Fruit fly (Drosophila melanogaster) whole organism, embryonic: Measurements from ENCODE around the gene Hez.

Experiments used
- Adf1 ChIP-seq: fragments of 200-800 bp; sonication (Bioruptor generic); IDR thresholded peaks from 2 replicates; pipeline ENCODE4 v1.3.6; 2022; ENCODE audit warnings: missing biosample characterization, missing genetic modification characterization
- Asciz ChIP-seq: fragments of 200-800 bp; sonication (Bioruptor generic); optimal IDR thresholded peaks from 2 replicates; lab custom pipeline; 2017; ENCODE audit warnings: missing biosample characterization, mild to moderate bottlenecking, missing genetic modification characterization, missing genetic modification reagents
- B-H1 ChIP-seq: fragments of 200-800 bp; sonication (Bioruptor generic); IDR thresholded peaks from 3 replicates; pipeline ENCODE4 v1.3.6; 2022; ENCODE audit warnings: missing biosample characterization, missing genetic modification characterization
- CG10267 ChIP-seq: fragments of 200-800 bp; sonication (Bioruptor generic); optimal IDR thresholded peaks from 2 replicates; lab custom pipeline; 2018; ENCODE audit warnings: missing biosample characterization, mild to moderate bottlenecking, missing genetic modification characterization, moderate library complexity
- CG10543 ChIP-seq: fragments of 200-800 bp; sonication (Bioruptor generic); optimal IDR thresholded peaks from 3 replicates; lab custom pipeline; 2017; ENCODE audit warnings: missing biosample characterization, mild to moderate bottlenecking, missing genetic modification characterization, moderate library complexity
- CG11093 ChIP-seq: fragments of 200-800 bp; sonication (Bioruptor generic); IDR thresholded peaks from 3 replicates; pipeline ENCODE4 v1.3.6; 2022; ENCODE audit warnings: missing biosample characterization, missing genetic modification characterization
- CG12155 ChIP-seq: fragments of 200-800 bp; sonication (Bioruptor generic); optimal IDR thresholded peaks from 3 replicates; lab custom pipeline; 2016; ENCODE audit warnings: missing biosample characterization, missing genetic modification characterization
- CG12942 ChIP-seq: fragments of 200-800 bp; sonication (Bioruptor generic); optimal IDR thresholded peaks from 3 replicates; lab custom pipeline; 2016; ENCODE audit warnings: missing biosample characterization, missing genetic modification characterization
- CG13894 ChIP-seq: fragments of 200-800 bp; sonication (Bioruptor generic); optimal IDR thresholded peaks from 3 replicates; lab custom pipeline; 2018; ENCODE audit warnings: missing biosample characterization, mild to moderate bottlenecking, missing genetic modification characterization, moderate library complexity
- CG1603 ChIP-seq: fragments of 200-800 bp; sonication (Bioruptor generic); optimal IDR thresholded peaks from 2 replicates; lab custom pipeline; 2019; ENCODE audit warnings: missing biosample characterization, mild to moderate bottlenecking, missing genetic modification characterization, moderate library complexity
- CG16815 ChIP-seq: fragments of 200-800 bp; sonication (Bioruptor generic); optimal IDR thresholded peaks from 3 replicates; lab custom pipeline; 2017; ENCODE audit warnings: missing biosample characterization, mild to moderate bottlenecking, missing genetic modification characterization
- CG17912 ChIP-seq: fragments of 200-800 bp; sonication (Bioruptor generic); optimal IDR thresholded peaks from 2 replicates; lab custom pipeline; 2018; ENCODE audit warnings: missing biosample characterization, mild to moderate bottlenecking, missing genetic modification characterization
- CG1792 ChIP-seq: fragments of 200-800 bp; sonication (Bioruptor generic); optimal IDR thresholded peaks from 2 replicates; lab custom pipeline; 2016; ENCODE audit warnings: missing biosample characterization, missing genetic modification characterization
- CG1832 ChIP-seq: fragments of 200-800 bp; sonication (Bioruptor generic); optimal IDR thresholded peaks from 2 replicates; lab custom pipeline; 2017; ENCODE audit warnings: missing biosample characterization, mild to moderate bottlenecking, missing genetic modification characterization, inconsistent platforms
- CG18619 ChIP-seq: fragments of 200-800 bp; sonication (Bioruptor generic); optimal IDR thresholded peaks from 3 replicates; lab custom pipeline; 2017; ENCODE audit warnings: missing biosample characterization, mild to moderate bottlenecking, missing genetic modification characterization
- CG31388 ChIP-seq: fragments of 200-800 bp; sonication (Bioruptor generic); optimal IDR thresholded peaks from 2 replicates; lab custom pipeline; 2016; ENCODE audit warnings: missing biosample characterization, missing genetic modification characterization
- CG3726 ChIP-seq: fragments of 200-800 bp; sonication (Bioruptor generic); IDR thresholded peaks from 3 replicates; pipeline ENCODE4, ENCODE4 v1.3.6; 2022; ENCODE audit warnings: missing biosample characterization, missing genetic modification characterization
- CG3995 ChIP-seq: fragments of 200-800 bp; sonication (Bioruptor generic); optimal IDR thresholded peaks from 3 replicates; lab custom pipeline; 2016; ENCODE audit warnings: missing biosample characterization, missing genetic modification characterization
- CG4730 ChIP-seq: fragments of 200-800 bp; sonication (Bioruptor generic); IDR thresholded peaks from 2 replicates; pipeline ENCODE4 v1.3.6; 2022; ENCODE audit warnings: missing biosample characterization, missing genetic modification characterization
- CG5245 ChIP-seq: fragments of 200-800 bp; sonication (Bioruptor generic); optimal IDR thresholded peaks from 3 replicates; lab custom pipeline; 2016; ENCODE audit warnings: missing biosample characterization, missing genetic modification characterization
- CG6854 ChIP-seq: fragments of 200-800 bp; sonication (Bioruptor generic); optimal IDR thresholded peaks from 3 replicates; lab custom pipeline; 2017; ENCODE audit warnings: missing biosample characterization, mild to moderate bottlenecking, missing genetic modification characterization
- CG7357 ChIP-seq: fragments of 200-800 bp; sonication (Bioruptor generic); IDR thresholded peaks from 3 replicates; pipeline ENCODE4 v1.3.6; 2022; ENCODE audit warnings: missing biosample characterization, missing genetic modification characterization
- CG7745 ChIP-seq: fragments of 200-800 bp; sonication (Bioruptor generic); optimal IDR thresholded peaks from 2 replicates; lab custom pipeline; 2018; ENCODE audit warnings: missing biosample characterization, mild to moderate bottlenecking, missing genetic modification characterization, moderate library complexity
- CG8388 ChIP-seq: fragments of 200-800 bp; sonication (Bioruptor generic); optimal IDR thresholded peaks from 2 replicates; lab custom pipeline; 2019; ENCODE audit warnings: missing biosample characterization, mild to moderate bottlenecking, missing genetic modification characterization, moderate library complexity
- CG9727 ChIP-seq: fragments of 200-800 bp; sonication (Bioruptor generic); optimal IDR thresholded peaks from 3 replicates; lab custom pipeline; 2017; ENCODE audit warnings: missing biosample characterization, mild to moderate bottlenecking, missing genetic modification characterization
- Dad ChIP-seq: fragments of 200-800 bp; sonication (Bioruptor generic); optimal IDR thresholded peaks from 3 replicates; lab custom pipeline; 2016; ENCODE audit warnings: missing biosample characterization, missing genetic modification characterization
- Dek ChIP-seq: fragments of 200-800 bp; sonication (Bioruptor generic); optimal IDR thresholded peaks from 3 replicates; lab custom pipeline; 2019; ENCODE audit warnings: missing biosample characterization, mild to moderate bottlenecking, missing genetic modification characterization, moderate library complexity
- Dll ChIP-seq: fragments of 200-800 bp; sonication (Bioruptor generic); IDR thresholded peaks from 4 replicates; pipeline ENCODE4 v1.3.6; 2022; ENCODE audit warnings: missing biosample characterization, missing genetic modification characterization; ENCODE audit not compliant: partially characterized antibody
- Ets65A ChIP-seq: fragments of 200-800 bp; sonication (Bioruptor generic); peaks from one replicate; lab custom pipeline; 2016; ENCODE audit warnings: missing biosample characterization, missing genetic modification characterization
- Gsc ChIP-seq: fragments of 200-800 bp; sonication (Bioruptor generic); IDR thresholded peaks from 2 replicates; pipeline ENCODE4 v1.3.6; 2022; ENCODE audit warnings: missing biosample characterization, missing genetic modification characterization
- H15 ChIP-seq: fragments of 200-800 bp; sonication (Bioruptor generic); IDR thresholded peaks from 3 replicates; pipeline ENCODE4 v1.3.6; 2022; ENCODE audit warnings: missing biosample characterization, missing genetic modification characterization
- Hmr ChIP-seq: fragments of 200-800 bp; sonication (Bioruptor generic); optimal IDR thresholded peaks from 3 replicates; lab custom pipeline; 2017; ENCODE audit warnings: mild to moderate bottlenecking, missing biosample characterization, missing genetic modification reagents, missing genetic modification characterization
- Mes4 ChIP-seq: fragments of 200-800 bp; sonication (Bioruptor generic); optimal IDR thresholded peaks from 2 replicates; lab custom pipeline; 2016; ENCODE audit warnings: missing biosample characterization, missing genetic modification characterization
- NC2α ChIP-seq: fragments of 200-800 bp; sonication (Bioruptor generic); optimal IDR thresholded peaks from 2 replicates; lab custom pipeline; 2016; ENCODE audit warnings: missing biosample characterization, missing genetic modification characterization
- NC2β ChIP-seq: fragments of 200-800 bp; sonication (Bioruptor generic); optimal IDR thresholded peaks from 2 replicates; lab custom pipeline; 2016; ENCODE audit warnings: missing biosample characterization, missing genetic modification characterization
- Nf-YC ChIP-seq: fragments of 200-800 bp; optimal IDR thresholded peaks from 3 replicates; lab custom pipeline; 2019; ENCODE audit warnings: missing biosample characterization, mild to moderate bottlenecking, missing genetic modification characterization, moderate library complexity
- Pdp1 ChIP-seq, 2 experiments: fragments of 200-800 bp; sonication (Bioruptor generic); optimal IDR thresholded peaks; 3 replicates each; lab custom pipeline; 2016; ENCODE audit warnings: missing biosample characterization in 2 of 2, missing genetic modification characterization in 2 of 2, mild to moderate bottlenecking in 1 of 2, moderate library complexity in 1 of 2
- Ptx1 ChIP-seq: fragments of 200-800 bp; sonication (Bioruptor generic); IDR thresholded peaks from 2 replicates; pipeline ENCODE4 v1.3.6; 2022; ENCODE audit warnings: missing biosample characterization, missing genetic modification characterization
- Ssrp ChIP-seq: fragments of 200-800 bp; sonication (Bioruptor generic); optimal IDR thresholded peaks from 2 replicates; lab custom pipeline; 2018; ENCODE audit warnings: missing biosample characterization, mild to moderate bottlenecking, missing genetic modification characterization, moderate library complexity
- Tbp ChIP-seq: fragments of >200 bp; optimal IDR thresholded peaks from 2 replicates; lab custom pipeline; 2018; ENCODE audit warnings: missing biosample characterization, missing genetic modification characterization
- ab ChIP-seq: fragments of 200-800 bp; sonication (Bioruptor generic); optimal IDR thresholded peaks from 2 replicates; lab custom pipeline; 2016; ENCODE audit warnings: missing biosample characterization, missing genetic modification characterization
- ash1 ChIP-seq: fragments of 200-800 bp; sonication (Bioruptor generic); optimal IDR thresholded peaks from 2 replicates; lab custom pipeline; 2018; ENCODE audit warnings: missing biosample characterization, mild to moderate bottlenecking, missing genetic modification characterization
- az2 ChIP-seq: fragments of 200-800 bp; sonication (Bioruptor generic); optimal IDR thresholded peaks from 3 replicates; lab custom pipeline; 2016; ENCODE audit warnings: missing biosample characterization, missing genetic modification characterization
- da ChIP-seq: fragments of 200-800 bp; sonication (Bioruptor generic); optimal IDR thresholded peaks from 2 replicates; lab custom pipeline; 2016; ENCODE audit warnings: missing biosample characterization, missing genetic modification characterization
- dimm ChIP-seq: fragments of 200-800 bp; sonication (Bioruptor generic); IDR thresholded peaks from 2 replicates; pipeline ENCODE4 v1.3.6; 2022; ENCODE audit warnings: missing biosample characterization, missing genetic modification characterization
- gsb ChIP-seq: fragments of 200-800 bp; sonication (Bioruptor generic); IDR thresholded peaks from 2 replicates; pipeline ENCODE4 v1.3.6; 2022; ENCODE audit warnings: missing biosample characterization, missing genetic modification characterization
- jing ChIP-seq: fragments of 200-800 bp; sonication (Bioruptor generic); optimal IDR thresholded peaks from 2 replicates; lab custom pipeline; 2018; ENCODE audit warnings: missing biosample characterization, mild to moderate bottlenecking, missing genetic modification characterization
- ken ChIP-seq: fragments of 200-800 bp; sonication (Bioruptor generic); IDR thresholded peaks from 3 replicates; pipeline ENCODE4 v1.3.6; 2022; ENCODE audit warnings: missing biosample characterization, missing genetic modification characterization
- onecut ChIP-seq: fragments of 200-800 bp; sonication (Bioruptor generic); IDR thresholded peaks from 2 replicates; pipeline ENCODE4 v1.3.6; 2022; ENCODE audit warnings: missing biosample characterization, missing genetic modification characterization
- tin ChIP-seq: fragments of 200-800 bp; sonication (Bioruptor generic); optimal IDR thresholded peaks from 3 replicates; lab custom pipeline; 2016; ENCODE audit warnings: missing biosample characterization, missing genetic modification characterization
- trem ChIP-seq: fragments of 200-800 bp; optimal IDR thresholded peaks from 3 replicates; lab custom pipeline; 2019; ENCODE audit warnings: missing biosample characterization, mild to moderate bottlenecking, missing genetic modification characterization, moderate library complexity

Gene Hez

dm6 chr3L:9855784-9856426 is 38.6 kb downstream of the Hez start (continued):
- TF ChIP-seq jing (GFP tag; lab: Kevin White, UChicago) (peak; percentile 94), ash1 (GFP tag; lab: Kevin White, UChicago) (peak; percentile 73), CG16815 (GFP tag; lab: Kevin White, UChicago) (peak; percentile 98), CG9727 (GFP tag; lab: Kevin White, UChicago) (peak; percentile 99), H15 (peak; percentile 97), CG10543 (peak; percentile 89), trem (tag; lab: Kevin White, UChicago) (peak; percentile 97), Dad (GFP tag; lab: Kevin White, UChicago) (peak; percentile 97), Mes4 (GFP tag; lab: Kevin White, UChicago) (peak; percentile 97), CG3726 (GFP tag; lab: Robert Waterston, UW) (peak; percentile 97), Nf-YC (tag; lab: Kevin White, UChicago) (peak; percentile 76), ken (peak; percentile 97), ab (GFP tag; lab: Kevin White, UChicago) (peak; percentile 94), NC2α (GFP tag; lab: Kevin White, UChicago) (peak; percentile 95), CG3995 (GFP tag; lab: Kevin White, UChicago) (peak; percentile 69), CG4730 (GFP tag; lab: Robert Waterston, UW) (peak; percentile 95), CG8388 (GFP tag; lab: Kevin White, UChicago) (peak; percentile 97), CG7357 (GFP tag; lab: Robert Waterston, UW) (peak; percentile 92), Ptx1 (GFP tag; lab: Robert Waterston, UW) (peak; percentile 97), CG6854 (GFP tag; lab: Kevin White, UChicago) (peak; percentile 85), CG11093 (peak; percentile 97), dimm (peak; percentile 93), CG1792 (peak; percentile 97), CG17912 (peak; percentile 84), CG5245 (GFP tag; lab: Kevin White, UChicago) (peak; percentile 98), CG7745 (peak; percentile 78), B-H1 (peak; percentile 93), Dll (no peak), CG10267 (peak; percentile 95), Hmr (peak; percentile 88), tin (GFP tag; lab: Kevin White, UChicago) (peak; percentile 98), Ets65A (GFP tag; lab: Kevin White, UChicago) (peak; percentile 99), Ssrp (tag; lab: Kevin White, UChicago) (peak; percentile 96), gsb (peak; percentile 88), Gsc (GFP tag; lab: Robert Waterston, UW) (peak; percentile 96), CG12942 (GFP tag; lab: Kevin White, UChicago) (peak; percentile 95), CG18619 (peak; percentile 92), da (GFP tag; lab: Kevin White, UChicago) (peak; percentile 88), CG13894 (tag; lab: Kevin White, UChicago) (peak; percentile 74), Tbp (GFP tag; lab: Kevin White, UChicago) (no peak), Pdp1 (GFP tag; optimal IDR thresholded peaks at IDR 0.05; lab: Kevin White, UChicago) (peak; percentile 95 to 97), Asciz (GFP tag; lab: Kevin White, UChicago) (peak; percentile 98), az2 (GFP tag; lab: Kevin White, UChicago) (peak; percentile 98), CG12155 (GFP tag; lab: Kevin White, UChicago) (peak; percentile 90), Dek (tag; lab: Kevin White, UChicago) (peak; percentile 92), Adf1 (GFP tag; lab: Robert Waterston, UW) (peak; percentile 62), NC2β (GFP tag; lab: Kevin White, UChicago) (peak; percentile 97), onecut (GFP tag; lab: Robert Waterston, UW) (peak; percentile 94), CG1603 (peak; percentile 98), CG1832 (no peak), CG31388 (GFP tag; lab: Kevin White, UChicago) (peak; percentile 94)
